Worm (Caenorhabditis elegans) whole organism, L3 larva: ENCODE data around the gene sea-1.

Experiments used
- ZK546.5 ChIP-seq: sonication (generic microtip); optimal IDR thresholded peaks from 2 replicates; lab custom pipeline; 2017; ENCODE audit warnings: missing biosample characterization, missing genetic modification characterization
- ama-1 ChIP-seq: fragments of 150-350 bp; optimal IDR thresholded peaks from 2 replicates; lab custom pipeline; 2018
- ceh-16 ChIP-seq: sonication (generic microtip); optimal IDR thresholded peaks from 2 replicates; lab custom pipeline; 2017; ENCODE audit warnings: missing biosample characterization, missing genetic modification characterization
- ceh-28 ChIP-seq: fragments of 150-350 bp; optimal IDR thresholded peaks from 2 replicates; lab custom pipeline; 2014; ENCODE audit warnings: missing biosample characterization, missing genetic modification reagents, missing genetic modification characterization
- ceh-82 ChIP-seq: fragments of 150-350 bp; optimal IDR thresholded peaks from 2 replicates; lab custom pipeline; 2014; ENCODE audit warnings: missing biosample characterization, missing genetic modification characterization
- ceh-9 ChIP-seq: sonication (generic microtip); optimal IDR thresholded peaks from 2 replicates; lab custom pipeline; 2018; ENCODE audit warnings: missing biosample characterization, missing genetic modification characterization
- daf-12 ChIP-seq: fragments of 150-350 bp; optimal IDR thresholded peaks from 2 replicates; lab custom pipeline; 2014; ENCODE audit warnings: missing biosample characterization, missing genetic modification reagents, missing genetic modification characterization
- egl-27 ChIP-seq: sonication (generic microtip); optimal IDR thresholded peaks from 4 replicates; lab custom pipeline; 2017; ENCODE audit warnings: missing biosample characterization, missing genetic modification reagents, missing genetic modification characterization
- egl-5 ChIP-seq: fragments of 150-350 bp; optimal IDR thresholded peaks from 2 replicates; lab custom pipeline; 2017; ENCODE audit warnings: missing biosample characterization, missing genetic modification reagents, missing genetic modification characterization, inconsistent platforms
- elt-1 ChIP-seq: fragments of 150-350 bp; optimal IDR thresholded peaks from 2 replicates; lab custom pipeline; 2014; ENCODE audit warnings: missing biosample characterization, missing genetic modification characterization
- elt-2 ChIP-seq: sonication (generic microtip); optimal IDR thresholded peaks from 2 replicates; lab custom pipeline; 2016; ENCODE audit warnings: missing genetic modification reagents, mild to moderate bottlenecking, missing genetic modification characterization, missing compliant biosample characterization
- eor-1 ChIP-seq, 2 experiments: fragments of 150-350 bp; optimal IDR thresholded peaks; 2 replicates each; lab custom pipeline; 2014 to 2018; ENCODE audit warnings: missing biosample characterization in 2 of 2, missing genetic modification characterization in 2 of 2
- fkh-10 ChIP-seq: sonication (generic microtip); optimal IDR thresholded peaks from 2 replicates; lab custom pipeline; 2017; ENCODE audit warnings: missing biosample characterization, missing genetic modification reagents, missing genetic modification characterization
- fkh-2 ChIP-seq: fragments of 150-350 bp; optimal IDR thresholded peaks from 2 replicates; lab custom pipeline; 2014; ENCODE audit warnings: missing biosample characterization, missing genetic modification reagents, missing genetic modification characterization
- fos-1 ChIP-seq: fragments of 150-350 bp; optimal IDR thresholded peaks from 2 replicates; lab custom pipeline; 2014; ENCODE audit warnings: missing biosample characterization, missing genetic modification characterization
- hmg-11 ChIP-seq: sonication (generic microtip); optimal IDR thresholded peaks from 2 replicates; lab custom pipeline; 2016; ENCODE audit warnings: missing genetic modification characterization, missing compliant biosample characterization
- jun-1 ChIP-seq: fragments of 150-350 bp; optimal IDR thresholded peaks from 2 replicates; lab custom pipeline; 2014; ENCODE audit warnings: missing biosample characterization, missing genetic modification reagents, missing genetic modification characterization
- lin-15B ChIP-seq: fragments of 150-350 bp; optimal IDR thresholded peaks from 2 replicates; lab custom pipeline; 2014; ENCODE audit warnings: missing biosample characterization, missing genetic modification characterization
- lin-39 ChIP-seq: fragments of 150-350 bp; optimal IDR thresholded peaks from 2 replicates; lab custom pipeline; 2018; ENCODE audit warnings: missing biosample characterization, missing genetic modification reagents, missing genetic modification characterization
- lsy-12 ChIP-seq: sonication (generic microtip); optimal IDR thresholded peaks from 2 replicates; lab custom pipeline; 2016; ENCODE audit warnings: mild to moderate bottlenecking, missing genetic modification characterization, missing compliant biosample characterization
- mdl-1 ChIP-seq: fragments of 150-350 bp; optimal IDR thresholded peaks from 2 replicates; lab custom pipeline; 2014; ENCODE audit warnings: missing biosample characterization, missing genetic modification characterization
- mml-1 ChIP-seq: fragments of 150-350 bp; sonication (generic microtip); optimal IDR thresholded peaks from 3 replicates; lab custom pipeline; 2014; ENCODE audit warnings: missing biosample characterization, missing genetic modification characterization
- nfya-1 ChIP-seq: sonication (generic microtip); optimal IDR thresholded peaks from 2 replicates; lab custom pipeline; 2017; ENCODE audit warnings: missing genetic modification characterization, mild to moderate bottlenecking, missing compliant biosample characterization, antibody characterized with exemption, moderate library complexity; ENCODE audit not compliant: insufficient read depth
- nhr-11 ChIP-seq: fragments of 150-350 bp; optimal IDR thresholded peaks from 2 replicates; lab custom pipeline; 2014; ENCODE audit warnings: missing biosample characterization, missing genetic modification characterization
- nhr-12 ChIP-seq: fragments of 150-350 bp; optimal IDR thresholded peaks from 2 replicates; lab custom pipeline; 2014; ENCODE audit warnings: missing biosample characterization, missing genetic modification characterization
- nhr-237 ChIP-seq: fragments of 150-350 bp; optimal IDR thresholded peaks from 2 replicates; lab custom pipeline; 2014; ENCODE audit warnings: missing biosample characterization, missing genetic modification characterization
- nhr-43 ChIP-seq: sonication (generic microtip); optimal IDR thresholded peaks from 2 replicates; lab custom pipeline; 2016; ENCODE audit warnings: mild to moderate bottlenecking, missing genetic modification characterization, missing compliant biosample characterization; ENCODE audit not compliant: poor library complexity, severe bottlenecking
- nhr-67 ChIP-seq: fragments of 150-350 bp; optimal IDR thresholded peaks from 2 replicates; lab custom pipeline; 2014; ENCODE audit warnings: missing biosample characterization, missing genetic modification characterization
- nhr-76 ChIP-seq: fragments of 150-350 bp; sonication (generic microtip); optimal IDR thresholded peaks from 5 replicates; lab custom pipeline; 2014; ENCODE audit warnings: missing biosample characterization, missing genetic modification characterization
- nhr-77 ChIP-seq: fragments of 150-350 bp; optimal IDR thresholded peaks from 2 replicates; lab custom pipeline; 2014; ENCODE audit warnings: missing biosample characterization, missing genetic modification characterization
- pha-4 ChIP-seq: fragments of 150-350 bp; optimal IDR thresholded peaks from 2 replicates; lab custom pipeline; 2014; ENCODE audit warnings: missing biosample characterization, missing genetic modification reagents, missing genetic modification characterization
- sea-2 ChIP-seq: fragments of 150-350 bp; sonication (generic microtip); optimal IDR thresholded peaks from 4 replicates; lab custom pipeline; 2014; ENCODE audit warnings: missing biosample characterization, missing genetic modification reagents, missing genetic modification characterization
- skn-1 ChIP-seq: fragments of 150-350 bp; optimal IDR thresholded peaks from 2 replicates; lab custom pipeline; 2014; ENCODE audit warnings: missing biosample characterization, missing genetic modification characterization
- snpc-4 ChIP-seq: fragments of 150-350 bp; optimal IDR thresholded peaks from 2 replicates; lab custom pipeline; 2014; ENCODE audit warnings: missing biosample characterization, missing genetic modification characterization
- tbx-2 ChIP-seq: sonication (generic microtip); optimal IDR thresholded peaks from 2 replicates; lab custom pipeline; 2016; ENCODE audit warnings: mild to moderate bottlenecking, missing genetic modification characterization, missing compliant biosample characterization
- zag-1 ChIP-seq: fragments of 150-350 bp; optimal IDR thresholded peaks from 2 replicates; lab custom pipeline; 2014; ENCODE audit warnings: missing biosample characterization, missing genetic modification characterization
- ztf-11 ChIP-seq: fragments of 150-350 bp; optimal IDR thresholded peaks from 2 replicates; lab custom pipeline; 2014; ENCODE audit warnings: missing biosample characterization, missing genetic modification characterization
- ztf-4 ChIP-seq: fragments of 150-350 bp; optimal IDR thresholded peaks from 2 replicates; lab custom pipeline; 2014; ENCODE audit warnings: missing biosample characterization, missing genetic modification characterization

sea-1 gene

ce11 chrII:3655378-3655777, 18.0 kb downstream of the sea-1 start, which contains the start of gene F19B10.5:
TSS of gene F19B10.5 (plus strand) at chrII:3655678.
- no peak for TF ChIP-seq nhr-11
- no peak for TF ChIP-seq lsy-12 (tag; lab: Kevin White, UChicago)
- TF ChIP-seq ama-1 = no peak
- no peak for TF ChIP-seq fkh-10
- no peak for TF ChIP-seq ceh-82 (tag; lab: Kevin White, UChicago)
- no peak for TF ChIP-seq egl-5 (tag; lab: Kevin White, UChicago)
- TF ChIP-seq nhr-67 (tag; lab: Kevin White, UChicago) = no peak
- TF ChIP-seq nfya-1 (tag; lab: Kevin White, UChicago) = no peak
- TF ChIP-seq ztf-4 (tag; lab: Kevin White, UChicago) = no peak
- no peak for TF ChIP-seq zag-1
- no peak for TF ChIP-seq skn-1 (tag; lab: Kevin White, UChicago)
- no peak for TF ChIP-seq ZK546.5 (tag; lab: Kevin White, UChicago)
- no peak for TF ChIP-seq mdl-1
- no peak for TF ChIP-seq nhr-76 (tag; lab: Kevin White, UChicago)
- TF ChIP-seq elt-2 (tag; lab: Kevin White, UChicago) = no peak
- TF ChIP-seq tbx-2 (tag; lab: Kevin White, UChicago) = no peak
- no peak for TF ChIP-seq fos-1 (tag; lab: Kevin White, UChicago)
- TF ChIP-seq mml-1 (tag; lab: Kevin White, UChicago) = no peak
- no peak for TF ChIP-seq nhr-12 (tag; lab: Kevin White, UChicago)

DNA sequence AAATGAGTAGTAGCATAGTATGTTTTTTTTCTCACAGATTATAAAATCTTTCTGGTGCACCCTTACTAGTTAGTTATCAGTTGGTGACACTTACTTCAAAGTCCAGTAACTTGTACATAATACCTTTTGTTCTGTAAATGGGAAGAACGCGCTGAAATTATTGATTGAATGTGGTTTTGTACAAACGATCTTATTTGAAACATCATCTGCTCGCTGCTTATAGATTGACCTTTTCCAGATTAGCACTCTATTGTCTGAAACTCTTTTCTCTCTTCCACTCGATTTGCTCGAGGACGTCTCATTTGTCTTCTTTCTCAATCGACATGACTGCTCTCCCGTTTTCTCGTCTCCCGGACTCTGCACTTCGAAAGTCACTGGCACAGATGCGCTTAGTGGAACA, 26.3 kb downstream of the sea-1 start, which contains the start of gene fbxb-33:
fbxb-33 (plus strand) TSS at position 301 of the 400 bp plus-strand sequence.
- TF ChIP-seq ceh-16 (tag; lab: Kevin White, UChicago) = no peak
- no peak for TF ChIP-seq tbx-2 (tag; lab: Kevin White, UChicago)
- TF ChIP-seq snpc-4 = no peak
- TF ChIP-seq egl-5 (tag; lab: Kevin White, UChicago) = no peak
- no peak for TF ChIP-seq fkh-2 (tag; lab: Kevin White, UChicago)
- no peak for TF ChIP-seq ceh-9 (tag; lab: Kevin White, UChicago)
- TF ChIP-seq skn-1 (tag; lab: Kevin White, UChicago) = no peak
- no peak for TF ChIP-seq fkh-10
- TF ChIP-seq ZK546.5 (tag; lab: Kevin White, UChicago) = no peak
- no peak for TF ChIP-seq elt-1
- TF ChIP-seq ceh-82 (tag; lab: Kevin White, UChicago) = no peak
- no peak for TF ChIP-seq pha-4 (tag; lab: Kevin White, UChicago)
- no peak for TF ChIP-seq nhr-11
- no peak for TF ChIP-seq nhr-237 (tag; lab: Kevin White, UChicago)
- no peak for TF ChIP-seq eor-1 (tag; optimal IDR thresholded peaks at IDR 0.05; lab: Kevin White, UChicago)
- TF ChIP-seq mml-1 (tag; lab: Kevin White, UChicago) = no peak

- TF ChIP-seq nhr-67 (tag; lab: Kevin White, UChicago) (no peak), hmg-11 (no peak), ZK546.5 (tag; lab: Kevin White, UChicago) (no peak), snpc-4 (no peak), jun-1 (tag; lab: Kevin White, UChicago) (no peak), ceh-16 (tag; lab: Kevin White, UChicago) (no peak), nhr-77 (tag; lab: Kevin White, UChicago) (no peak), daf-12 (no peak), fkh-10 (no peak), nhr-12 (tag; lab: Kevin White, UChicago) (no peak), egl-27 (no peak), ceh-28 (no peak), nhr-237 (tag; lab: Kevin White, UChicago) (no peak), ztf-11 (tag; lab: Kevin White, UChicago) (no peak), lin-15B (tag; lab: Kevin White, UChicago) (no peak), elt-2 (tag; lab: Kevin White, UChicago) (no peak), elt-1 (no peak), nhr-43 (no peak), ama-1 (no peak)
Measured at ce11 chrII:3641197-3641596, 32.2 kb downstream of the sea-1 start, which contains the start of gene M151.1. TSS of gene M151.1 (plus strand) at chrII:3641497.

DNA sequence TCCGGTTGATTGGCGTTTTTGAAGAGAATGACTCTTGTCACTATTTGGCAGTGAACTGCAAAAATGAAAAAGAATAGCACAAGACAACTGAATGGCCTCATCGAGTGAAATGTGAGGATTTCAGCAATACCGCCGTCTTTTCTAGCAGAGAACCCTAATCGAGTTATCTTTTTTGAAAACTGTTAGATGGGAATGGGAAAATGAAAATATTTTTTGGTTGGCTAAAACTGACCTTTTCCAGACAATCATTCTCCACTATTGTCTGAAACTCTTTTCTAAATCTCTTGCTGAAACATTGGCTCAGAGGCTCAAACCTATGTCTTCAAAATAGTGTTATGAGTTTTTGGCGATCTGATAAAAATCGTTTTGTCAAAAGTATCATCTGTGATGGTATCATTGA, 33.2 kb downstream of the sea-1 start, which contains the start of gene M151.10:
M151.10 (minus strand) TSS at position 101 of the 400 bp plus-strand sequence.
- no peak for TF ChIP-seq nfya-1 (tag; lab: Kevin White, UChicago)
- no peak for TF ChIP-seq fkh-10
- TF ChIP-seq sea-2 (GFP tag; lab: Kevin White, UChicago) = no peak
- TF ChIP-seq elt-1 = no peak
- no peak for TF ChIP-seq lin-39 (tag; lab: Kevin White, UChicago)
- no peak for TF ChIP-seq ztf-4 (tag; lab: Kevin White, UChicago)
- no peak for TF ChIP-seq ceh-16 (tag; lab: Kevin White, UChicago)
